Fruit fly (Drosophila melanogaster) whole organism, wandering third instar larva: ENCODE measurements around the gene CG11698.

Experiments
- Abd-B ChIP-seq: fragments of >200 bp; optimal IDR thresholded peaks from 2 replicates; lab custom pipeline; 2017; ENCODE audit warnings: missing biosample characterization, missing genetic modification characterization
- Dfd ChIP-seq: fragments of >200 bp; optimal IDR thresholded peaks from 2 replicates; lab custom pipeline; 2017; ENCODE audit warnings: missing biosample characterization, missing genetic modification characterization
- Jra ChIP-seq: sonication (Bioruptor generic); optimal IDR thresholded peaks from 2 replicates; lab custom pipeline; 2016; ENCODE audit warnings: missing biosample characterization, missing genetic modification characterization
- OdsH ChIP-seq: fragments of 200-800 bp; sonication (Bioruptor generic); optimal IDR thresholded peaks from 2 replicates; lab custom pipeline; 2016; ENCODE audit warnings: missing biosample characterization, mild to moderate bottlenecking, missing genetic modification characterization
- Rel ChIP-seq, 2 experiments: fragments of 200-800 bp; sonication (Bioruptor generic) in 1 of 2; optimal IDR thresholded peaks; 2 replicates in 1 of 2; 3 replicates in 1 of 2; lab custom pipeline; 2016 to 2019; ENCODE audit warnings: mild to moderate bottlenecking in 2 of 2, missing biosample characterization in 2 of 2, missing genetic modification characterization in 2 of 2, moderate library complexity in 1 of 2
- br ChIP-seq: fragments of 200-800 bp; sonication (Bioruptor generic); optimal IDR thresholded peaks from 2 replicates; lab custom pipeline; 2016; ENCODE audit warnings: missing biosample characterization, missing genetic modification characterization
- brk ChIP-seq: fragments of 200-800 bp; sonication (Bioruptor generic); optimal IDR thresholded peaks from 2 replicates; lab custom pipeline; 2016; ENCODE audit warnings: missing biosample characterization, mild to moderate bottlenecking, missing genetic modification characterization
- jim ChIP-seq: fragments of 175-275, 200-325 bp; sonication (Bioruptor generic); optimal IDR thresholded peaks from 2 replicates; lab custom pipeline; 2016; ENCODE audit warnings: missing biosample characterization, mild to moderate bottlenecking, missing genetic modification characterization
- psq ChIP-seq: fragments of 200-800 bp; sonication (Bioruptor generic); optimal IDR thresholded peaks from 3 replicates; lab custom pipeline; 2017; ENCODE audit warnings: missing biosample characterization, mild to moderate bottlenecking, missing genetic modification characterization, moderate library complexity
- sv ChIP-seq: fragments of 200-800 bp; sonication (Bioruptor generic); optimal IDR thresholded peaks from 3 replicates; lab custom pipeline; 2016; ENCODE audit warnings: missing biosample characterization, missing genetic modification characterization

DNA sequence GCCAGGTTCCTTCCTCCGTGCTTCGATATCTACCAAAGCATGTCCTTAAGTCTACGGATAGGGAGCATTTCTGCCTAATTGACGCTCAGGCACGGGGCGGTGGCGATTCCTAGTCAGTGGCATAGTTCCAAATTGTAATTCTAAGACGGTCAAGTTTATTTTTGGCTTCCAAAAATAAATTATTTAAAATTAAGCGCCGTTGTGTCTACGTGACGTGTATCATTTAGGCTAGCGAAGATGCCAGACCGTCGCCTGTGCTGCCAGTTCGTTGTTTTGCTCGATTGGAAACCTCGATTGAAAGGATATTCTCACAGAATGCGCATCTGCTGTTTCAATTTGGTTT is 37.1 kb downstream of the CG11698 start:
- TF ChIP-seq Dfd = no peak
- TF ChIP-seq brk (GFP tag; lab: Kevin White, UChicago) = no peak
- TF ChIP-seq br = no peak
- no peak for TF ChIP-seq psq (GFP tag; lab: Kevin White, UChicago)
- no peak for TF ChIP-seq sv (GFP tag; lab: Kevin White, UChicago)
- TF ChIP-seq Rel (GFP tag; optimal IDR thresholded peaks at IDR 0.05; lab: Kevin White, UChicago) = no peak
- no peak for TF ChIP-seq Rel (tag; optimal IDR thresholded peaks at IDR 0.05; lab: Kevin White, UChicago)
- TF ChIP-seq Abd-B (GFP tag; lab: Kevin White, UChicago) = no peak
- TF ChIP-seq OdsH = no peak
- no peak for TF ChIP-seq jim (GFP tag; lab: Kevin White, UChicago)
- TF ChIP-seq Jra (GFP tag; lab: Kevin White, UChicago) = no peak
